Worm (Caenorhabditis elegans) whole organism, young adult: ENCODE data around the gene mfn-1.

Experiments
- B0019.2 ChIP-seq: fragments of 200-800 bp; sonication (Bioruptor generic); conservative IDR thresholded peaks from 2 replicates; pipeline ENCODE4 v1.3.6; 2022; ENCODE audit warnings: missing genetic modification reagents, missing genetic modification characterization, missing compliant biosample characterization
- B0336.3 ChIP-seq: fragments of 200-800 bp; sonication (Bioruptor generic); IDR thresholded peaks from 2 replicates; pipeline ENCODE4 v1.3.6; 2022; ENCODE audit warnings: missing genetic modification characterization, missing compliant biosample characterization
- D2030.7 ChIP-seq: fragments of 200-800 bp; sonication (Bioruptor generic); IDR thresholded peaks from 2 replicates; pipeline ENCODE4 v1.3.6; 2022; ENCODE audit warnings: missing genetic modification reagents, missing genetic modification characterization, missing compliant biosample characterization
- F22D6.2 ChIP-seq: sonication (generic microtip); optimal IDR thresholded peaks from 2 replicates; lab custom pipeline; 2016; ENCODE audit warnings: mild to moderate bottlenecking, missing genetic modification characterization, missing compliant biosample characterization
- F23B12.7 ChIP-seq: sonication (generic microtip); optimal IDR thresholded peaks from 2 replicates; lab custom pipeline; 2017; ENCODE audit warnings: missing genetic modification characterization, mild to moderate bottlenecking, missing compliant biosample characterization, antibody characterized with exemption, moderate library complexity; ENCODE audit not compliant: insufficient read depth
- F37B4.10 ChIP-seq: fragments of 200-800 bp; sonication (Bioruptor generic); IDR thresholded peaks from 2 replicates; pipeline ENCODE4 v1.3.6; 2022; ENCODE audit warnings: missing genetic modification characterization, missing compliant biosample characterization
- F52B5.7 ChIP-seq: sonication (generic microtip); optimal IDR thresholded peaks from 2 replicates; lab custom pipeline; 2016; ENCODE audit warnings: mild to moderate bottlenecking, missing genetic modification characterization, missing compliant biosample characterization
- F57A8.1 ChIP-seq: fragments of 200-800 bp; sonication (Bioruptor generic); optimal IDR thresholded peaks from 2 replicates; lab custom pipeline; 2018; ENCODE audit warnings: mild to moderate bottlenecking, missing genetic modification characterization, moderate library complexity, missing compliant biosample characterization
- K12H6.12 ChIP-seq: fragments of 200-800 bp; sonication (Bioruptor generic); optimal IDR thresholded peaks from 2 replicates; lab custom pipeline; 2018; ENCODE audit warnings: mild to moderate bottlenecking, missing genetic modification characterization, missing compliant biosample characterization
- T26A5.8 ChIP-seq: sonication (generic microtip); optimal IDR thresholded peaks from 2 replicates; lab custom pipeline; 2016; ENCODE audit warnings: missing genetic modification characterization, missing compliant biosample characterization
- Y67H2A.10 ChIP-seq: fragments of 200-800 bp; sonication (Bioruptor generic); conservative IDR thresholded peaks from 2 replicates; pipeline ENCODE4 v1.3.6; 2022; ENCODE audit warnings: missing genetic modification reagents, missing genetic modification characterization, missing compliant biosample characterization
- ZK185.1 ChIP-seq: sonication (generic microtip); optimal IDR thresholded peaks from 2 replicates; lab custom pipeline; 2016; ENCODE audit warnings: mild to moderate bottlenecking, missing genetic modification characterization, missing compliant biosample characterization; ENCODE audit not compliant: poor library complexity, severe bottlenecking
- ama-1 ChIP-seq, 3 experiments: fragments of 150-350 bp in 1 of 3; sonication (generic microtip) in 2 of 3; optimal IDR thresholded peaks; 2 replicates each; lab custom pipeline; 2014 to 2018; ENCODE audit warnings: missing biosample characterization in 2 of 3, missing genetic modification characterization in 2 of 3, missing genetic modification reagents in 2 of 3
- aptf-2 ChIP-seq: fragments of 200-800 bp; sonication (Bioruptor generic); conservative IDR thresholded peaks from 2 replicates; pipeline ENCODE4 v1.3.6; 2022; ENCODE audit warnings: missing genetic modification reagents, missing genetic modification characterization, missing compliant biosample characterization
- aptf-3 ChIP-seq: fragments of 200-800 bp; sonication (Bioruptor generic); IDR thresholded peaks from 2 replicates; pipeline ENCODE4 v1.3.6; 2022; ENCODE audit warnings: missing genetic modification characterization, missing compliant biosample characterization
- atf-7 ChIP-seq: sonication (generic microtip); optimal IDR thresholded peaks from 2 replicates; lab custom pipeline; 2017; ENCODE audit warnings: mild to moderate bottlenecking, missing genetic modification characterization, missing compliant biosample characterization
- athp-1 ChIP-seq: sonication (generic microtip); optimal IDR thresholded peaks from 2 replicates; lab custom pipeline; 2017; ENCODE audit warnings: mild to moderate bottlenecking, missing genetic modification characterization, missing compliant biosample characterization
- attf-3 ChIP-seq: fragments of 200-800 bp; sonication (Bioruptor generic); conservative IDR thresholded peaks from 2 replicates; pipeline ENCODE4 v1.3.6; 2022; ENCODE audit warnings: missing genetic modification reagents, missing genetic modification characterization, missing compliant biosample characterization
- bed-1 ChIP-seq: fragments of 200-800 bp; sonication (Bioruptor generic); IDR thresholded peaks from 2 replicates; pipeline ENCODE4 v1.3.6; 2022; ENCODE audit warnings: missing genetic modification reagents, missing genetic modification characterization, missing compliant biosample characterization
- bed-2 ChIP-seq: fragments of 200-800 bp; sonication (Bioruptor generic); IDR thresholded peaks from 2 replicates; pipeline ENCODE4 v1.3.6; 2022; ENCODE audit warnings: missing genetic modification reagents, missing genetic modification characterization, missing compliant biosample characterization
- ccch-3 ChIP-seq: fragments of 200-800 bp; sonication (Bioruptor generic); optimal IDR thresholded peaks from 2 replicates; lab custom pipeline; 2018; ENCODE audit warnings: mild to moderate bottlenecking, missing genetic modification characterization, missing compliant biosample characterization
- cebp-1 ChIP-seq, 2 experiments: fragments of 200-800 bp in 1 of 2; sonication (Bioruptor generic) in 1 of 2; sonication (generic microtip) in 1 of 2; IDR thresholded peaks in 1 of 2; optimal IDR thresholded peaks in 1 of 2; 2 replicates each; pipeline versions ENCODE4 v1.3.6 to Lab custom; 2017 to 2022; ENCODE audit warnings: missing compliant biosample characterization in 2 of 2, missing genetic modification characterization in 2 of 2, mild to moderate bottlenecking in 1 of 2, missing genetic modification reagents in 1 of 2, moderate library complexity in 1 of 2
- cebp-2 ChIP-seq: fragments of 200-800 bp; sonication (Bioruptor generic); IDR thresholded peaks from 2 replicates; pipeline ENCODE4 v1.3.6; 2022; ENCODE audit warnings: missing genetic modification characterization, missing compliant biosample characterization
- ceh-100 ChIP-seq: fragments of 200-800 bp; sonication (Bioruptor generic); IDR thresholded peaks from 2 replicates; pipeline ENCODE4 v1.3.6; 2022; ENCODE audit warnings: missing genetic modification reagents, missing genetic modification characterization, missing compliant biosample characterization
- die-1 ChIP-seq: sonication (generic microtip); optimal IDR thresholded peaks from 2 replicates; lab custom pipeline; 2016; ENCODE audit warnings: missing genotype, mild to moderate bottlenecking, missing genetic modification characterization, missing compliant biosample characterization
- dpff-1 ChIP-seq: sonication (generic microtip); optimal IDR thresholded peaks from 2 replicates; lab custom pipeline; 2017; ENCODE audit warnings: mild to moderate bottlenecking, missing genetic modification characterization, missing compliant biosample characterization
- efl-1 ChIP-seq: fragments of 150-350 bp; optimal IDR thresholded peaks from 2 replicates; lab custom pipeline; 2014; ENCODE audit warnings: missing biosample characterization, missing genetic modification reagents, missing genetic modification characterization
- ekl-4 ChIP-seq: fragments of 200-800 bp; sonication (Bioruptor generic); IDR thresholded peaks from 2 replicates; pipeline ENCODE4 v1.3.6; 2022; ENCODE audit warnings: missing genetic modification reagents, missing genetic modification characterization, missing compliant biosample characterization
- hlh-12 ChIP-seq: sonication (generic microtip); optimal IDR thresholded peaks from 2 replicates; lab custom pipeline; 2016; ENCODE audit warnings: missing genetic modification characterization, missing compliant biosample characterization
- hlh-26 ChIP-seq: fragments of 200-800 bp; sonication (Bioruptor generic); conservative IDR thresholded peaks from 2 replicates; pipeline ENCODE4 v1.3.6; 2022; ENCODE audit warnings: missing genetic modification reagents, missing genetic modification characterization, missing compliant biosample characterization
- let-526 ChIP-seq: fragments of 200-800 bp; sonication (Bioruptor generic); IDR thresholded peaks from 2 replicates; pipeline ENCODE4 v1.3.6; 2022; ENCODE audit warnings: missing genetic modification reagents, missing genetic modification characterization, missing compliant biosample characterization
- madf-10 ChIP-seq: sonication (generic microtip); optimal IDR thresholded peaks from 2 replicates; lab custom pipeline; 2016; ENCODE audit warnings: mild to moderate bottlenecking, missing genetic modification characterization, missing compliant biosample characterization
- madf-3 ChIP-seq: fragments of 200-800 bp; sonication (Bioruptor generic); IDR thresholded peaks from 2 replicates; pipeline ENCODE4 v1.3.6; 2022; ENCODE audit warnings: missing genetic modification reagents, missing genetic modification characterization, missing compliant biosample characterization
- nfya-1 ChIP-seq: sonication (generic microtip); optimal IDR thresholded peaks from 2 replicates; lab custom pipeline; 2017; ENCODE audit warnings: antibody characterized with exemption, missing compliant biosample characterization, missing genetic modification characterization, borderline replicate concordance; ENCODE audit not compliant: insufficient read depth
- nfyb-1 ChIP-seq: fragments of 200-800 bp; sonication (Bioruptor generic); IDR thresholded peaks from 2 replicates; pipeline ENCODE4 v1.3.6; 2022; ENCODE audit warnings: missing genetic modification reagents, missing genetic modification characterization, missing compliant biosample characterization
- nhr-120 ChIP-seq: fragments of 200-800 bp; sonication (Bioruptor generic); IDR thresholded peaks from 2 replicates; pipeline ENCODE4 v1.3.6; 2022; ENCODE audit warnings: missing genetic modification characterization, missing compliant biosample characterization
- nhr-179 ChIP-seq: sonication (generic microtip); optimal IDR thresholded peaks from 2 replicates; lab custom pipeline; 2016; ENCODE audit warnings: mild to moderate bottlenecking, missing genetic modification characterization, missing compliant biosample characterization
- nhr-27 ChIP-seq: fragments of 200-800 bp; sonication (Bioruptor generic); optimal IDR thresholded peaks from 2 replicates; lab custom pipeline; 2018; ENCODE audit warnings: mild to moderate bottlenecking, missing genetic modification characterization, moderate library complexity, missing compliant biosample characterization
- nhr-80 ChIP-seq: sonication (generic microtip); optimal IDR thresholded peaks from 2 replicates; lab custom pipeline; 2016; ENCODE audit warnings: missing genetic modification characterization, missing compliant biosample characterization
- pha-4 ChIP-seq: fragments of 150-350 bp; sonication (generic microtip); optimal IDR thresholded peaks from 2 replicates; lab custom pipeline; 2014; ENCODE audit warnings: missing biosample characterization, missing genetic modification reagents, missing genetic modification characterization
- repo-1 ChIP-seq: sonication (generic microtip); optimal IDR thresholded peaks from 2 replicates; lab custom pipeline; 2017; ENCODE audit warnings: mild to moderate bottlenecking, missing genetic modification characterization, missing compliant biosample characterization
- sdz-38 ChIP-seq: sonication (generic microtip); optimal IDR thresholded peaks from 2 replicates; lab custom pipeline; 2016; ENCODE audit warnings: missing genotype, missing genetic modification characterization, missing compliant biosample characterization
- snpc-1.1 ChIP-seq: sonication (generic microtip); optimal IDR thresholded peaks from 2 replicates; lab custom pipeline; 2017; ENCODE audit warnings: missing genetic modification characterization, mild to moderate bottlenecking, missing compliant biosample characterization, antibody characterized with exemption, moderate library complexity, missing genotype, missing genetic modification reagents; ENCODE audit not compliant: insufficient read depth
- snpc-1.3 ChIP-seq: sonication (generic microtip); optimal IDR thresholded peaks from 2 replicates; lab custom pipeline; 2017; ENCODE audit warnings: missing genetic modification characterization, mild to moderate bottlenecking, missing compliant biosample characterization, antibody characterized with exemption, moderate library complexity, missing genotype, missing genetic modification reagents; ENCODE audit not compliant: insufficient read depth
- somi-1 ChIP-seq: fragments of 200-800 bp; sonication (Bioruptor generic); optimal IDR thresholded peaks from 2 replicates; lab custom pipeline; 2018; ENCODE audit warnings: mild to moderate bottlenecking, missing genetic modification characterization, missing compliant biosample characterization
- unc-130 ChIP-seq: sonication (generic microtip); optimal IDR thresholded peaks from 2 replicates; lab custom pipeline; 2016; ENCODE audit warnings: missing genetic modification reagents, missing genetic modification characterization, missing compliant biosample characterization
- ztf-25 ChIP-seq: fragments of 200-800 bp; sonication (Bioruptor generic); IDR thresholded peaks from 2 replicates; pipeline ENCODE4 v1.3.6; 2022; ENCODE audit warnings: missing genetic modification reagents, missing genetic modification characterization, missing compliant biosample characterization
- ztf-6 ChIP-seq: fragments of 200-800 bp; sonication (Bioruptor generic); IDR thresholded peaks from 2 replicates; pipeline ENCODE4 v1.3.6; 2022; ENCODE audit warnings: missing genetic modification reagents, missing genetic modification characterization, missing compliant biosample characterization

The mfn-1 gene

DNA sequence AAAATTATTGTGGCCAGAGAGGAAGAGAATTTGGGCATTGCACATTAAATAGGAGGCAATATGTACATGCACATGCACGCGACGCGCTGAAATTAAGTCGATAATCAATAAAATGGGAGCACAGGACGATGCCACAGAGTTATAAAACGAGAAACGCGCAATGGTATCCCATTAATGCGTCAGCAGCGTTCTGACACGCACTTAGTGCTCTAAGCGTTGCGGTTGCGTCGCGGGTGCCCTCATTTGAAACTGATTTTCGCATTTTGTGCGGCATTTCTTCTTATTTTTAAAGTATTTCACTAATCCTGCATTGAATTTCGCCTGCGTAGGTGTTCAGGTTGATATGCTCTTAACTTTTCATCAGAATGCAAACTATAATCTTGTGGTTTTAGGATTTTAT lies 18.8 kb downstream of the mfn-1 start, which contains the start of gene rsp-1 (continued):
- TF ChIP-seq unc-130 (GFP tag; lab: Kevin White, UChicago) = no peak
- peak; percentile 69 for TF ChIP-seq repo-1 (tag; lab: Kevin White, UChicago)
- TF ChIP-seq B0019.2 = peak; percentile 67; the same call in 1 of the 2 replicates
- TF ChIP-seq nhr-179 (tag; lab: Kevin White, UChicago) = no peak
- no peak for TF ChIP-seq F37B4.10 (GFP tag; lab: Robert Waterston, UW)
- peak; percentile 79 for TF ChIP-seq attf-3 (GFP tag; lab: Robert Waterston, UW)
- peak; percentile 83 for TF ChIP-seq B0336.3 (GFP tag; lab: Robert Waterston, UW)
- no peak for TF ChIP-seq sdz-38
- TF ChIP-seq K12H6.12 (tag; lab: Kevin White, UChicago) = peak; percentile 80
- TF ChIP-seq ccch-3 (GFP tag; lab: Kevin White, UChicago) = no peak
- no peak for TF ChIP-seq ama-1 (optimal IDR thresholded peaks at IDR 0.05; lab: Kevin White, UChicago)
- TF ChIP-seq ama-1 (GFP tag; optimal IDR thresholded peaks at IDR 0.05; lab: Kevin White, UChicago) = no peak
- TF ChIP-seq efl-1 (GFP tag; lab: Kevin White, UChicago) = peak; percentile 60
- TF ChIP-seq ceh-100 (GFP tag; lab: Robert Waterston, UW) = peak; percentile 78
- TF ChIP-seq madf-10 (tag; lab: Kevin White, UChicago) = peak; percentile 80
- TF ChIP-seq nfya-1 (tag; lab: Kevin White, UChicago) = no peak
- TF ChIP-seq ztf-6 (GFP tag; lab: Robert Waterston, UW) = 0 out of 2 replicates have a peak, but pooled peaks have one; percentile 26
- TF ChIP-seq bed-2 (GFP tag; lab: Robert Waterston, UW) = no peak
- TF ChIP-seq atf-7 (tag; lab: Kevin White, UChicago) = peak; percentile 66
- TF ChIP-seq aptf-3 = no peak
- TF ChIP-seq F23B12.7 (tag; lab: Kevin White, UChicago) = peak; percentile 85
- TF ChIP-seq madf-3 (GFP tag; lab: Robert Waterston, UW) = peak; percentile 100
- TF ChIP-seq snpc-1.3 (tag; lab: Kevin White, UChicago) = peak; percentile 72
- no peak for TF ChIP-seq pha-4 (tag; lab: Kevin White, UChicago)
- no peak for TF ChIP-seq cebp-2 (GFP tag; lab: Robert Waterston, UW)
- peak; percentile 86 for TF ChIP-seq nfyb-1 (GFP tag; lab: Robert Waterston, UW)
- peak; percentile 21 for TF ChIP-seq somi-1 (GFP tag; lab: Kevin White, UChicago)
- no peak for TF ChIP-seq hlh-12 (tag; lab: Kevin White, UChicago)
- TF ChIP-seq nhr-27 (tag; lab: Kevin White, UChicago) = no peak
- TF ChIP-seq Y67H2A.10 (GFP tag; lab: Robert Waterston, UW) = peak; percentile 81
- TF ChIP-seq athp-1 (tag; lab: Kevin White, UChicago) = peak; percentile 82
- TF ChIP-seq ekl-4 (GFP tag; lab: Robert Waterston, UW) = peak; percentile 94
- peak; percentile 52 for TF ChIP-seq cebp-1 (GFP tag; IDR thresholded peaks at IDR 0.05; lab: Robert Waterston, UW)
- TF ChIP-seq cebp-1 (tag; optimal IDR thresholded peaks at IDR 0.05; lab: Kevin White, UChicago) = peak; percentile 89
- TF ChIP-seq T26A5.8 (tag; lab: Kevin White, UChicago) = no peak
- TF ChIP-seq snpc-1.1 (tag; lab: Kevin White, UChicago) = peak; percentile 42
- TF ChIP-seq ztf-25 (GFP tag; lab: Robert Waterston, UW) = no peak
- peak; percentile 95 for TF ChIP-seq nhr-80 (tag; lab: Kevin White, UChicago)
- no peak for TF ChIP-seq dpff-1 (tag; lab: Kevin White, UChicago)
- TF ChIP-seq bed-1 (GFP tag; lab: Robert Waterston, UW) = no peak
- TF ChIP-seq D2030.7 (GFP tag; lab: Robert Waterston, UW) = peak; percentile 77
- peak; percentile 80 for TF ChIP-seq ZK185.1 (tag; lab: Kevin White, UChicago)
- TF ChIP-seq aptf-2 (GFP tag; lab: Robert Waterston, UW) = no peak
- TF ChIP-seq hlh-26 (GFP tag; lab: Robert Waterston, UW) = no peak
- TF ChIP-seq die-1 (tag; lab: Kevin White, UChicago) = peak; percentile 11
- peak; percentile 27 for TF ChIP-seq F22D6.2 (tag; lab: Kevin White, UChicago)
- no peak for TF ChIP-seq nhr-120 (GFP tag; lab: Robert Waterston, UW)
- peak; percentile 16 for TF ChIP-seq F52B5.7 (tag; lab: Kevin White, UChicago)
- TF ChIP-seq F57A8.1 (GFP tag; lab: Kevin White, UChicago) = no peak
- TF ChIP-seq let-526 = peak; percentile 79
